Fruit fly (Drosophila melanogaster) whole organism, embryonic: ENCODE data around the gene RpL24.

Experiments
- Adf1 ChIP-seq: fragments of 200-800 bp; sonication (Bioruptor generic); IDR thresholded peaks from 2 replicates; pipeline ENCODE4 v1.3.6; 2022; ENCODE audit warnings: missing biosample characterization, missing genetic modification characterization
- Atf-2 ChIP-seq: fragments of 200-800 bp; sonication (Bioruptor generic); optimal IDR thresholded peaks from 2 replicates; lab custom pipeline; 2016; ENCODE audit warnings: missing biosample characterization, missing genetic modification characterization
- CG10147 ChIP-seq: fragments of 200-800 bp; sonication (Bioruptor generic); optimal IDR thresholded peaks from 2 replicates; lab custom pipeline; 2019; ENCODE audit warnings: missing biosample characterization, mild to moderate bottlenecking, missing genetic modification characterization, moderate library complexity
- CG10462 ChIP-seq: fragments of 200-800 bp; sonication (Bioruptor generic); optimal IDR thresholded peaks from 2 replicates; lab custom pipeline; 2016; ENCODE audit warnings: missing biosample characterization, missing genetic modification characterization
- CG10565 ChIP-seq: fragments of 200-800 bp; sonication (Bioruptor generic); optimal IDR thresholded peaks from 3 replicates; lab custom pipeline; 2016; ENCODE audit warnings: missing biosample characterization, mild to moderate bottlenecking, missing genetic modification characterization
- CG12155 ChIP-seq: fragments of 200-800 bp; sonication (Bioruptor generic); optimal IDR thresholded peaks from 3 replicates; lab custom pipeline; 2016; ENCODE audit warnings: missing biosample characterization, missing genetic modification characterization
- CG13624 ChIP-seq: fragments of 200-800 bp; sonication (Bioruptor generic); optimal IDR thresholded peaks from 2 replicates; lab custom pipeline; 2016; ENCODE audit warnings: missing biosample characterization, missing genetic modification characterization
- CG14860 ChIP-seq: fragments of 200-800 bp; sonication (Bioruptor generic); IDR thresholded peaks from 3 replicates; pipeline ENCODE4 v1.3.6; 2022; ENCODE audit warnings: missing biosample characterization, missing genetic modification characterization; ENCODE audit not compliant: partially characterized antibody
- CG15269 ChIP-seq: fragments of 200-800 bp; sonication (Bioruptor generic); optimal IDR thresholded peaks from 2 replicates; lab custom pipeline; 2018; ENCODE audit warnings: missing biosample characterization, mild to moderate bottlenecking, missing genetic modification characterization, moderate library complexity
- CG17829 ChIP-seq: fragments of 200-800 bp; optimal IDR thresholded peaks from 2 replicates; lab custom pipeline; 2019; ENCODE audit warnings: missing biosample characterization, mild to moderate bottlenecking, missing genetic modification characterization, moderate library complexity
- CG33557 ChIP-seq: fragments of 200-800 bp; sonication (Bioruptor generic); optimal IDR thresholded peaks from 2 replicates; lab custom pipeline; 2019; ENCODE audit warnings: missing biosample characterization, mild to moderate bottlenecking, missing genetic modification characterization, moderate library complexity
- CG6272 ChIP-seq: fragments of 200-800 bp; sonication (Bioruptor generic); IDR thresholded peaks from 2 replicates; pipeline ENCODE4 v1.3.6; 2022; ENCODE audit warnings: missing biosample characterization, missing genetic modification characterization
- CG7786 ChIP-seq: fragments of 200-800 bp; sonication (Bioruptor generic); optimal IDR thresholded peaks from 2 replicates; lab custom pipeline; 2016; ENCODE audit warnings: missing biosample characterization, missing genetic modification characterization
- CG8944 ChIP-seq: fragments of 200-800 bp; sonication (Bioruptor generic); optimal IDR thresholded peaks from 3 replicates; lab custom pipeline; 2016; ENCODE audit warnings: missing biosample characterization, missing genetic modification characterization
- D19A ChIP-seq: fragments of 200-800 bp; optimal IDR thresholded peaks from 3 replicates; lab custom pipeline; 2019; ENCODE audit warnings: missing biosample characterization, mild to moderate bottlenecking, missing genetic modification characterization, moderate library complexity
- Dip2 ChIP-seq: fragments of 200-800 bp; sonication (Bioruptor generic); IDR thresholded peaks from 2 replicates; pipeline ENCODE4 v1.3.6; 2022; ENCODE audit warnings: missing biosample characterization, missing genetic modification characterization
- Dip3 ChIP-seq: fragments of 200-800 bp; sonication (Bioruptor generic); optimal IDR thresholded peaks from 3 replicates; lab custom pipeline; 2016; ENCODE audit warnings: missing biosample characterization, missing genetic modification characterization
- Dll ChIP-seq: fragments of 200-800 bp; sonication (Bioruptor generic); IDR thresholded peaks from 4 replicates; pipeline ENCODE4 v1.3.6; 2022; ENCODE audit warnings: missing biosample characterization, missing genetic modification characterization; ENCODE audit not compliant: partially characterized antibody
- ERR ChIP-seq: fragments of 200-800 bp; sonication (Bioruptor generic); optimal IDR thresholded peaks from 2 replicates; lab custom pipeline; 2016; ENCODE audit warnings: missing biosample characterization, missing genetic modification characterization
- Elba2 ChIP-seq: fragments of 200-800 bp; sonication (Bioruptor generic); optimal IDR thresholded peaks from 3 replicates; lab custom pipeline; 2016; ENCODE audit warnings: missing biosample characterization, missing genetic modification characterization
- Fer2 ChIP-seq: fragments of 200-800 bp; sonication (Bioruptor generic); optimal IDR thresholded peaks from 2 replicates; lab custom pipeline; 2018; ENCODE audit warnings: missing biosample characterization, mild to moderate bottlenecking, missing genetic modification characterization, moderate library complexity
- NC2α ChIP-seq: fragments of 200-800 bp; sonication (Bioruptor generic); optimal IDR thresholded peaks from 2 replicates; lab custom pipeline; 2016; ENCODE audit warnings: missing biosample characterization, missing genetic modification characterization
- PHDP ChIP-seq: fragments of 200-800 bp; sonication (Bioruptor generic); optimal IDR thresholded peaks from 3 replicates; lab custom pipeline; 2018; ENCODE audit warnings: missing biosample characterization, mild to moderate bottlenecking, missing genetic modification characterization, moderate library complexity
- Ravus ChIP-seq: fragments of 200-800 bp; sonication (Bioruptor generic); IDR thresholded peaks from 2 replicates; pipeline ENCODE4 v1.3.6; 2022; ENCODE audit warnings: missing biosample characterization, missing genetic modification characterization
- Rx ChIP-seq: fragments of 200-800 bp; sonication (Bioruptor generic); IDR thresholded peaks from 2 replicates; pipeline ENCODE4 v1.3.6; 2022; ENCODE audit warnings: missing biosample characterization, missing genetic modification characterization
- Spps ChIP-seq: fragments of 200-800 bp; sonication (Bioruptor generic); optimal IDR thresholded peaks from 2 replicates; lab custom pipeline; 2018; ENCODE audit warnings: missing biosample characterization, mild to moderate bottlenecking, missing genetic modification characterization
- Taf1 ChIP-seq: fragments of 200-800 bp; sonication (Bioruptor generic); IDR thresholded peaks from 2 replicates; pipeline ENCODE4 v1.3.6; 2022; ENCODE audit warnings: missing biosample characterization, missing genetic modification characterization
- Usf ChIP-seq: fragments of 200-800 bp; sonication (Bioruptor generic); optimal IDR thresholded peaks from 2 replicates; lab custom pipeline; 2017; ENCODE audit warnings: missing genotype, missing biosample characterization, missing genetic modification characterization
- YL-1 ChIP-seq: fragments of 200-800 bp; sonication (Bioruptor generic); optimal IDR thresholded peaks from 3 replicates; lab custom pipeline; 2017; ENCODE audit warnings: missing biosample characterization, mild to moderate bottlenecking, missing genetic modification characterization
- crc ChIP-seq: fragments of 200-800 bp; sonication (Bioruptor generic); optimal IDR thresholded peaks from 2 replicates; lab custom pipeline; 2016; ENCODE audit warnings: missing biosample characterization, missing genetic modification characterization
- crp ChIP-seq, 2 experiments: fragments of 200-800 bp; sonication (Bioruptor generic); optimal IDR thresholded peaks; 2 replicates in 1 of 2; 3 replicates in 1 of 2; lab custom pipeline; 2017; ENCODE audit warnings: missing biosample characterization in 2 of 2, missing genetic modification characterization in 2 of 2, mild to moderate bottlenecking in 1 of 2, moderate library complexity in 1 of 2
- dati ChIP-seq: fragments of 200-800 bp; sonication (Bioruptor generic); IDR thresholded peaks from 2 replicates; pipeline ENCODE4 v1.3.6; 2022; ENCODE audit warnings: missing biosample characterization, missing genetic modification characterization
- dmrt99B ChIP-seq: fragments of 200-800 bp; sonication (Bioruptor generic); optimal IDR thresholded peaks from 2 replicates; lab custom pipeline; 2018; ENCODE audit warnings: missing biosample characterization, mild to moderate bottlenecking, missing genetic modification characterization, moderate library complexity
- exex ChIP-seq: fragments of 200-800 bp; sonication (Bioruptor generic); optimal IDR thresholded peaks from 4 replicates; lab custom pipeline; 2018; ENCODE audit warnings: missing biosample characterization, mild to moderate bottlenecking, missing genetic modification characterization, moderate library complexity
- fd3F ChIP-seq: fragments of 200-800 bp; sonication (Bioruptor generic); optimal IDR thresholded peaks from 2 replicates; lab custom pipeline; 2018; ENCODE audit warnings: missing biosample characterization, mild to moderate bottlenecking, missing genetic modification characterization, moderate library complexity
- fu2 ChIP-seq: fragments of 200-800 bp; sonication (Bioruptor generic); optimal IDR thresholded peaks from 2 replicates; lab custom pipeline; 2016; ENCODE audit warnings: missing biosample characterization, missing genetic modification characterization
- hbn ChIP-seq: fragments of 200-800 bp; sonication (Bioruptor generic); IDR thresholded peaks from 2 replicates; pipeline ENCODE4 v1.3.6; 2022; ENCODE audit warnings: missing biosample characterization, missing genetic modification characterization; ENCODE audit not compliant: partially characterized antibody
- her ChIP-seq: fragments of 200-800 bp; sonication (Bioruptor generic); optimal IDR thresholded peaks from 2 replicates; lab custom pipeline; 2016; ENCODE audit warnings: missing biosample characterization, missing genetic modification characterization
- insv ChIP-seq, 2 experiments: fragments of 200-800 bp; sonication (Bioruptor generic); optimal IDR thresholded peaks; 3 replicates each; lab custom pipeline; 2016 to 2018; ENCODE audit warnings: missing biosample characterization in 2 of 2, missing genetic modification characterization in 2 of 2
- ken ChIP-seq: fragments of 200-800 bp; sonication (Bioruptor generic); IDR thresholded peaks from 3 replicates; pipeline ENCODE4 v1.3.6; 2022; ENCODE audit warnings: missing biosample characterization, missing genetic modification characterization
- lilli ChIP-seq: fragments of 200-800 bp; sonication (Bioruptor generic); optimal IDR thresholded peaks from 3 replicates; lab custom pipeline; 2016; ENCODE audit warnings: missing biosample characterization, missing genetic modification characterization
- nom ChIP-seq: fragments of 200-800 bp; sonication (Bioruptor generic); optimal IDR thresholded peaks from 2 replicates; lab custom pipeline; 2017; ENCODE audit warnings: missing biosample characterization, missing genetic modification characterization, mild to moderate bottlenecking, moderate library complexity, missing genetic modification reagents
- onecut ChIP-seq: fragments of 200-800 bp; sonication (Bioruptor generic); IDR thresholded peaks from 2 replicates; pipeline ENCODE4 v1.3.6; 2022; ENCODE audit warnings: missing biosample characterization, missing genetic modification characterization
- pum ChIP-seq: fragments of 200-800 bp; sonication (Bioruptor generic); optimal IDR thresholded peaks from 2 replicates; lab custom pipeline; 2016; ENCODE audit warnings: missing biosample characterization, missing genetic modification characterization
- repo ChIP-seq: fragments of 200-800 bp; sonication (Bioruptor generic); optimal IDR thresholded peaks from 2 replicates; lab custom pipeline; 2016; ENCODE audit warnings: missing biosample characterization, missing genetic modification characterization
- schlank ChIP-seq: fragments of 200-800 bp; sonication (Bioruptor generic); optimal IDR thresholded peaks from 2 replicates; lab custom pipeline; 2018; ENCODE audit warnings: missing biosample characterization, mild to moderate bottlenecking, missing genetic modification characterization
- slp2 ChIP-seq: fragments of 200-800 bp; sonication (Bioruptor generic); optimal IDR thresholded peaks from 2 replicates; lab custom pipeline; 2016; ENCODE audit warnings: missing biosample characterization, missing genetic modification characterization
- ssp ChIP-seq: fragments of 200-800 bp; sonication (Bioruptor generic); IDR thresholded peaks from 2 replicates; pipeline ENCODE4 v1.3.6; 2022; ENCODE audit warnings: missing biosample characterization, missing genetic modification characterization
- tgo ChIP-seq: fragments of 200-800 bp; sonication (Bioruptor generic); IDR thresholded peaks from 3 replicates; pipeline ENCODE4 v1.3.6; 2022; ENCODE audit warnings: missing biosample characterization, missing genetic modification characterization
- tx ChIP-seq: fragments of 200-800 bp; sonication (Bioruptor generic); optimal IDR thresholded peaks from 2 replicates; lab custom pipeline; 2016; ENCODE audit warnings: missing biosample characterization, missing genetic modification characterization

Gene RpL24

dm6 chr2L:13378488-13378964 is 16.4 kb downstream of the RpL24 start, which contains the start of the genes CG9302 and beta'COP (continued):
- TF ChIP-seq tgo (GFP tag; lab: Robert Waterston, UW) (peak; percentile 54; the same call in 1 of the 3 replicates), CG12155 (peak; percentile 77), Ravus (GFP tag; lab: Robert Waterston, UW) (no peak), Dip3 (GFP tag; lab: Kevin White, UChicago) (peak; percentile 37), Taf1 (GFP tag; lab: Robert Waterston, UW) (0 out of 2 replicates have a peak, but pooled peaks have one; percentile 24), CG15269 (tag; lab: Kevin White, UChicago) (no peak), crc (GFP tag; lab: Kevin White, UChicago) (no peak), slp2 (GFP tag; lab: Kevin White, UChicago) (peak; percentile 21), her (GFP tag; lab: Kevin White, UChicago) (no peak), ERR (GFP tag; lab: Kevin White, UChicago) (no peak), Elba2 (GFP tag; lab: Kevin White, UChicago) (peak; percentile 40), CG8944 (GFP tag; lab: Kevin White, UChicago) (peak; percentile 43), CG33557 (GFP tag; lab: Kevin White, UChicago) (peak; percentile 65), hbn (peak; percentile 49; the same call in 1 of the 2 replicates), CG14860 (peak; percentile 68; the same call in 2 of the 3 replicates), CG10565 (GFP tag; lab: Kevin White, UChicago) (no peak), CG7786 (peak; percentile 48), Adf1 (GFP tag; lab: Robert Waterston, UW) (peak; percentile 48; the same call in 1 of the 2 replicates), tx (GFP tag; lab: Kevin White, UChicago) (peak; percentile 5), ken (GFP tag; lab: Robert Waterston, UW) (peak; percentile 71; the same call in 2 of the 3 replicates), Rx (GFP tag; lab: Robert Waterston, UW) (0 out of 2 replicates have a peak, but pooled peaks have one; percentile 22), onecut (0 out of 2 replicates have a peak, but pooled peaks have one; percentile 17), dati (no peak), Fer2 (tag; lab: Kevin White, UChicago) (peak; percentile 73), Usf (peak; percentile 62), Spps (tag; lab: Kevin White, UChicago) (peak; percentile 12), Dip2 (no peak), repo (GFP tag; lab: Kevin White, UChicago) (no peak), Dll (peak; percentile 76), schlank (tag; lab: Kevin White, UChicago) (no peak), CG10462 (GFP tag; lab: Kevin White, UChicago) (peak; percentile 31), ssp (GFP tag; lab: Robert Waterston, UW) (peak; percentile 54; the same call in 1 of the 2 replicates), D19A (tag; lab: Kevin White, UChicago) (no peak), CG17829 (tag; lab: Kevin White, UChicago) (peak; percentile 82), fd3F (GFP tag; lab: Kevin White, UChicago) (peak; percentile 56), pum (GFP tag; lab: Kevin White, UChicago) (peak; percentile 47), exex (peak; percentile 51), insv (GFP tag; optimal IDR thresholded peaks at IDR 0.05; lab: Kevin White, UChicago) (peak in 1 of 2 experiments; percentile 37), fu2 (GFP tag; lab: Kevin White, UChicago) (no peak), lilli (peak; percentile 77), NC2α (GFP tag; lab: Kevin White, UChicago) (no peak), CG6272 (GFP tag; lab: Robert Waterston, UW) (peak; percentile 58; the same call in 1 of the 2 replicates), nom (GFP tag; lab: Kevin White, UChicago) (no peak), crp (GFP tag; optimal IDR thresholded peaks at IDR 0.05; lab: Kevin White, UChicago) (peak in 1 of 2 experiments; percentile 39), dmrt99B (tag; lab: Kevin White, UChicago) (no peak), CG10147 (peak; percentile 78), PHDP (tag; lab: Kevin White, UChicago) (peak; percentile 56), YL-1 (GFP tag; lab: Kevin White, UChicago) (peak; percentile 73), CG13624 (GFP tag; lab: Kevin White, UChicago) (peak; percentile 3), Atf-2 (GFP tag; lab: Kevin White, UChicago) (peak; percentile 34)
